Fruit fly (Drosophila melanogaster) whole organism, prepupa: Measurements from ENCODE around the gene Pur-alpha.

Experiments used
- Blimp-1 ChIP-seq: fragments of 200-800 bp; sonication (Bioruptor generic); optimal IDR thresholded peaks from 3 replicates; lab custom pipeline; 2017; ENCODE audit warnings: missing biosample characterization, missing genetic modification characterization, mild to moderate bottlenecking, moderate library complexity, missing genetic modification reagents
- CG10631 ChIP-seq: fragments of 200-800 bp; sonication (Bioruptor generic); optimal IDR thresholded peaks from 2 replicates; lab custom pipeline; 2016; ENCODE audit warnings: missing biosample characterization, missing genetic modification characterization
- CG10669 ChIP-seq: fragments of 200-800 bp; sonication (Bioruptor generic); optimal IDR thresholded peaks from 3 replicates; lab custom pipeline; 2018; ENCODE audit warnings: missing biosample characterization, mild to moderate bottlenecking, missing genetic modification characterization, moderate library complexity
- CG11294 ChIP-seq: fragments of 200-800 bp; sonication (Bioruptor generic); IDR thresholded peaks from 2 replicates; pipeline ENCODE4 v1.3.6; 2022; ENCODE audit warnings: missing biosample characterization, missing genetic modification characterization
- CG11762 ChIP-seq: fragments of 200-800 bp; sonication (Bioruptor generic); optimal IDR thresholded peaks from 3 replicates; lab custom pipeline; 2016; ENCODE audit warnings: missing biosample characterization, missing genetic modification characterization; ENCODE audit not compliant: insufficient read depth
- CG3032 ChIP-seq: fragments of 200-800 bp; optimal IDR thresholded peaks from 2 replicates; lab custom pipeline; 2019; ENCODE audit warnings: missing biosample characterization, mild to moderate bottlenecking, missing genetic modification characterization, moderate library complexity
- CG31627 ChIP-seq: fragments of 200-800 bp; sonication (Bioruptor generic); optimal IDR thresholded peaks from 3 replicates; lab custom pipeline; 2016; ENCODE audit warnings: missing biosample characterization, missing genetic modification characterization
- CG34406 ChIP-seq: fragments of 200-800 bp; sonication (Bioruptor generic); optimal IDR thresholded peaks from 3 replicates; lab custom pipeline; 2016; ENCODE audit warnings: missing biosample characterization, missing genetic modification characterization
- CG4318 ChIP-seq: fragments of 200-800 bp; sonication (Bioruptor generic); optimal IDR thresholded peaks from 3 replicates; lab custom pipeline; 2017; ENCODE audit warnings: missing biosample characterization, mild to moderate bottlenecking, missing genetic modification characterization
- CG6276 ChIP-seq: fragments of 200-800 bp; sonication (Bioruptor generic); optimal IDR thresholded peaks from 2 replicates; lab custom pipeline; 2017; ENCODE audit warnings: missing biosample characterization, mild to moderate bottlenecking, missing genetic modification characterization
- CG6808 ChIP-seq: fragments of 200-800 bp; sonication (Bioruptor generic); optimal IDR thresholded peaks from 3 replicates; lab custom pipeline; 2017; ENCODE audit warnings: missing biosample characterization, missing genetic modification characterization, mild to moderate bottlenecking, moderate library complexity, missing genetic modification reagents
- CG6854 ChIP-seq: fragments of 200-800 bp; sonication (Bioruptor generic); optimal IDR thresholded peaks from 2 replicates; lab custom pipeline; 2017; ENCODE audit warnings: missing biosample characterization, mild to moderate bottlenecking, missing genetic modification characterization
- CG7368 ChIP-seq: fragments of 200-800 bp; sonication (Bioruptor generic); optimal IDR thresholded peaks from 3 replicates; lab custom pipeline; 2016; ENCODE audit warnings: missing biosample characterization, missing genetic modification characterization
- CG8119 ChIP-seq: fragments of 200-800 bp; sonication (Bioruptor generic); IDR thresholded peaks from 3 replicates; pipeline ENCODE4 v1.3.6; 2022; ENCODE audit warnings: missing biosample characterization, missing genetic modification characterization
- CG8319 ChIP-seq: fragments of 200-800 bp; sonication (Bioruptor generic); optimal IDR thresholded peaks from 3 replicates; lab custom pipeline; 2016; ENCODE audit warnings: missing biosample characterization, missing genetic modification characterization
- CG9139 ChIP-seq: fragments of 200-800 bp; sonication (Bioruptor generic); optimal IDR thresholded peaks from 3 replicates; lab custom pipeline; 2017; ENCODE audit warnings: missing biosample characterization, mild to moderate bottlenecking, missing genetic modification characterization
- Eip78C ChIP-seq: fragments of 200-800 bp; sonication (Bioruptor generic); peaks from one replicate; lab custom pipeline; 2016; ENCODE audit warnings: missing biosample characterization, missing genetic modification characterization
- Gug ChIP-seq: fragments of 200-800 bp; sonication (Bioruptor generic); IDR thresholded peaks from 2 replicates; pipeline ENCODE4 v1.3.6; 2022; ENCODE audit warnings: missing biosample characterization, missing genetic modification characterization
- Lpt ChIP-seq: fragments of 200-800 bp; sonication (Bioruptor generic); optimal IDR thresholded peaks from 3 replicates; lab custom pipeline; 2016; ENCODE audit warnings: missing biosample characterization, missing genetic modification characterization
- OdsH ChIP-seq: fragments of 200-800 bp; sonication (Bioruptor generic); optimal IDR thresholded peaks from 3 replicates; lab custom pipeline; 2016; ENCODE audit warnings: missing biosample characterization, missing genetic modification characterization
- Smox ChIP-seq: fragments of 200-800 bp; sonication (Bioruptor generic); optimal IDR thresholded peaks from 3 replicates; lab custom pipeline; 2016; ENCODE audit warnings: missing biosample characterization, missing genetic modification characterization
- Sox102F ChIP-seq: fragments of 200-800 bp; sonication (Bioruptor generic); optimal IDR thresholded peaks from 2 replicates; lab custom pipeline; 2016; ENCODE audit warnings: missing biosample characterization, mild to moderate bottlenecking, missing genetic modification characterization
- acj6 ChIP-seq: fragments of 200-800 bp; sonication (Bioruptor generic); optimal IDR thresholded peaks from 3 replicates; lab custom pipeline; 2016; ENCODE audit warnings: missing biosample characterization, missing genetic modification characterization
- cyc ChIP-seq: fragments of 200-800 bp; sonication (Bioruptor generic); optimal IDR thresholded peaks from 3 replicates; lab custom pipeline; 2016; ENCODE audit warnings: missing biosample characterization, missing genetic modification characterization
- dac ChIP-seq: fragments of 200-800 bp; sonication (Bioruptor generic); optimal IDR thresholded peaks from 2 replicates; lab custom pipeline; 2017; ENCODE audit warnings: missing biosample characterization, mild to moderate bottlenecking, missing genetic modification characterization
- fd59A ChIP-seq: fragments of 200-800 bp; sonication (Bioruptor generic); optimal IDR thresholded peaks from 2 replicates; lab custom pipeline; 2017; ENCODE audit warnings: missing biosample characterization, mild to moderate bottlenecking, missing genetic modification characterization, missing genetic modification reagents
- lz ChIP-seq: fragments of 200-800 bp; sonication (Bioruptor generic); optimal IDR thresholded peaks from 3 replicates; lab custom pipeline; 2016; ENCODE audit warnings: missing biosample characterization, missing genetic modification characterization
- pdm3 ChIP-seq: fragments of 200-800 bp; sonication (Bioruptor generic); optimal IDR thresholded peaks from 3 replicates; lab custom pipeline; 2016; ENCODE audit warnings: missing biosample characterization, missing genetic modification characterization
- salr ChIP-seq, 2 experiments: fragments of 200-800 bp; sonication (Bioruptor generic); optimal IDR thresholded peaks; 3 replicates each; lab custom pipeline; 2016 to 2018; ENCODE audit warnings: missing biosample characterization in 2 of 2, missing genetic modification characterization in 2 of 2, mild to moderate bottlenecking in 1 of 2
- spab ChIP-seq: fragments of 200-800 bp; sonication (Bioruptor generic); optimal IDR thresholded peaks from 2 replicates; lab custom pipeline; 2017; ENCODE audit warnings: missing biosample characterization, mild to moderate bottlenecking, missing genetic modification characterization, missing genetic modification reagents
- svp ChIP-seq: fragments of 200-800 bp; sonication (Bioruptor generic); peaks from one replicate; lab custom pipeline; 2016; ENCODE audit warnings: missing biosample characterization, missing genetic modification characterization
- vri ChIP-seq: fragments of 200-800 bp; sonication (Bioruptor generic); optimal IDR thresholded peaks from 3 replicates; lab custom pipeline; 2016; ENCODE audit warnings: missing biosample characterization, mild to moderate bottlenecking, missing genetic modification characterization

Gene Pur-alpha

DNA sequence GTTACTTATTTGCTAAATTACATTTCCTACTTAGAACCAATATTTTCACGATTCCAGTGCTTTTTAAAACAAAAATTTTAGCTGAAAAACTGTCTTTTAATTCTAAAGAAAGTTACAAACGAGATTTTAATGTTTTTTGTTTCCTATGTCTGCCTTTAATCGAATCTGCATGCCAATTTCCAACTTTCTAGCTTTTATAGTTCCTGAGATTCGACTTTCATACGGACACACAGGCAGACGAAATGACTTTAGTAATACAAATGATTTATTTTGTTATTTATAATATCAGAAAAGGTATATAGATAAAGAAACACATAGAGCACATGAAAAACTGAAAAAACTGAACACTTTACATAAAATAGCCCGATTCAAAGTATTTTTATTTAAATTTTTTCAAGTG lies 18.6 kb downstream of the Pur-alpha start:
- TF ChIP-seq CG34406 (no peak), svp (GFP tag; lab: Kevin White, UChicago) (no peak), CG11762 (GFP tag; lab: Kevin White, UChicago) (no peak), CG8319 (GFP tag; lab: Kevin White, UChicago) (no peak), OdsH (no peak), CG6808 (no peak), CG6854 (GFP tag; lab: Kevin White, UChicago) (no peak), Sox102F (GFP tag; lab: Kevin White, UChicago) (no peak), Smox (GFP tag; lab: Kevin White, UChicago) (no peak), spab (GFP tag; lab: Kevin White, UChicago) (no peak), Blimp-1 (GFP tag; lab: Kevin White, UChicago) (no peak), acj6 (GFP tag; lab: Kevin White, UChicago) (no peak), CG6276 (GFP tag; lab: Kevin White, UChicago) (no peak), cyc (GFP tag; lab: Kevin White, UChicago) (no peak)

DNA sequence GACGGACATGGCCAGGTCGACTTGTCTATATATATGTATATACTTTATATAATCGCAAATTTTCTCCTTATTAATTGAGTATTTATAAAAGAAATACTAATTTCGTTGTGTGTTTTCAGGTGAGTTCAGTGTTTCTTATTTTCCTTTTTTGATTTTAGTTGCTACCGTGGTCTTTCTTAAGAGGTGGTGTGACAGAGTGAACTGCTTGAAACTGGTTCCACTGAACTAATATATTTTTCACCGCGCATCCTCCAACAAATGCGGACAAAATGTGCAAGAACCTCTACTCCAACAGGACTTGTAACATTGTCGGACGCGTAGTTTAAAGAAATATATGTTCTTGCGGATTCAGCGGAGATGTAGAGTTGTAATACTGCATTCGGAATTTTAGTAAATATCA lies 25.0 kb downstream of the Pur-alpha start, which contains the start of gene CG1909:
Gene CG1909 (plus strand): TSS at position 273 of the 400 bp plus-strand sequence.
- TF ChIP-seq Gug (GFP tag; lab: Robert Waterston, UW), result no peak

DNA sequence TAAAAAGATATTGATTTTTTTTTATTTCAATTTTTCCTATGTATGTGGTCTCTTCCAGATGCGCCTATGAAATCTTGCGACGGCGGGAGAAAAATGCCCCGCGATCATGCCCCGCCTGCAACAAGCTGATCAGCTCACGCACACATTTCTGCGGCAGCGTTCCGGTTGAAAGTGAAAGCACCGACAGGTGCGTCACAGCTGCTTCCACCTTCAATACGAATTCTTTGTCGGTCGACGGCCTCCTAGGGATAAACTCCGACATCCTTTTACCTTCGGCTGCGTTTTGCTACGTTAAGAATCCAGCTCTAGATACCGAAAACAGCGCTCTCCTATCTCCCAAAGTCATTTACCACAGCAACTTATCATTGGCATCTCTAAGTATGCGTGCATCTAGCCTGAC lies 30.7 kb downstream of the Pur-alpha start:
- TF ChIP-seq Gug (GFP tag; lab: Robert Waterston, UW) (no peak), Lpt (GFP tag; lab: Kevin White, UChicago) (no peak), fd59A (GFP tag; lab: Kevin White, UChicago) (no peak), Blimp-1 (GFP tag; lab: Kevin White, UChicago) (peak; percentile 21)
- TF ChIP-seq, all 60 proteins: peak for 1

DNA sequence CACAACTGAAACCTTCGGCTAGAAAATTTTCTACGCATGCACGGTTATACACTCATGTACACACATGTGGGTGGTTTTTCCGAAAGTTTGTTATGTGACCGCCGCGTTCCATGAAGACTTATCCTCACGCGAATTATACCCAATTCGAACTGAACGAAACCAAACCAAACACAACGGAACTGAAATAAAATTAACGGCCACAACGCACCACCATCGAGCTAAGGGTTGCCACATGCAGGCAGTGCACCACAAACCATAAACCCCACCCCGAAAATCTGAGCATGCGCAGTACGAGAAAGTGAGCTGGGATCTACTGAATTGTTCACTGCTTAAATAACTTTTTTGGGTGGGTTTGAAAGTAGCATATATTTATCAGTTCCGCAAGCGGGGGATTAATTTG lies 49.7 kb downstream of the Pur-alpha start, which contains the start of gene onecut:
Gene onecut (minus strand): TSS at position 152 of the 400 bp plus-strand sequence.
- TF ChIP-seq CG6276 (GFP tag; lab: Kevin White, UChicago) (no peak), CG10631 (GFP tag; lab: Kevin White, UChicago) (no peak), vri (GFP tag; lab: Kevin White, UChicago) (no peak), Eip78C (no peak), Smox (GFP tag; lab: Kevin White, UChicago) (no peak), CG34406 (no peak), CG31627 (no peak), pdm3 (GFP tag; lab: Kevin White, UChicago) (no peak), CG4318 (GFP tag; lab: Kevin White, UChicago) (no peak), CG10669 (GFP tag; lab: Kevin White, UChicago) (no peak), CG3032 (tag; lab: Kevin White, UChicago) (no peak), CG8119 (GFP tag; lab: Robert Waterston, UW) (no peak), Gug (GFP tag; lab: Robert Waterston, UW) (no peak), CG7368 (GFP tag; lab: Kevin White, UChicago) (no peak), lz (no peak), CG9139 (GFP tag; lab: Kevin White, UChicago) (no peak), dac (GFP tag; lab: Kevin White, UChicago) (no peak), CG8319 (GFP tag; lab: Kevin White, UChicago) (no peak), salr (GFP tag; optimal IDR thresholded peaks at IDR 0.05; lab: Kevin White, UChicago) (no peak), CG11294 (no peak)
